Fruit fly (Drosophila melanogaster): ENCODE results near the gene CG6766.

dm6 chr2L:12046856-12047230, 6.4 kb upstream of the CG6766 start:
- TF ChIP-seq Sin3A (optimal IDR thresholded peaks at IDR 0.05): no peak
- TF ChIP-seq insv (optimal IDR thresholded peaks at IDR 0.05): no peak
- TF ChIP-seq psq (optimal IDR thresholded peaks at IDR 0.05): no peak
- TF ChIP-seq h (optimal IDR thresholded peaks at IDR 0.05): no peak

Measured in Kc167 (cell line).